Worm (Caenorhabditis elegans): ENCODE measurements around the gene F26D2.15.

The F26D2.15 gene

ce11 chrV:16406357-16406756, 31.3 kb upstream of the F26D2.15 start:
- TF ChIP-seq pha-2 (tag; optimal IDR thresholded peaks at IDR 0.05) (no peak), fkh-10 (GFP tag; optimal IDR thresholded peaks at IDR 0.05) (no peak)

- TF ChIP-seq sdc-2 (tag; optimal IDR thresholded peaks at IDR 0.05) (no peak), ttx-3 (tag; optimal IDR thresholded peaks at IDR 0.05) (no peak), hlh-8 (tag; optimal IDR thresholded peaks at IDR 0.05) (no peak), ceh-22 (tag; optimal IDR thresholded peaks at IDR 0.05) (no peak), ceh-6 (GFP tag; optimal IDR thresholded peaks at IDR 0.05) (no peak), dmd-4 (tag; optimal IDR thresholded peaks at IDR 0.05; ENCODE audit: borderline replicate concordance) (no peak), ref-2 (tag; optimal IDR thresholded peaks at IDR 0.05) (no peak), rnt-1 (tag; optimal IDR thresholded peaks at IDR 0.05) (no peak), tbx-7 (tag; optimal IDR thresholded peaks at IDR 0.05) (no peak), mec-3 (tag; optimal IDR thresholded peaks at IDR 0.05; ENCODE audit: borderline replicate concordance) (no peak), ceh-14 (tag; optimal IDR thresholded peaks at IDR 0.05) (no peak), sox-4 (tag; optimal IDR thresholded peaks at IDR 0.05) (no peak), ceh-24 (tag; optimal IDR thresholded peaks at IDR 0.05) (no peak), fax-1 (tag; optimal IDR thresholded peaks at IDR 0.05) (no peak), ceh-2 (tag; optimal IDR thresholded peaks at IDR 0.05) (no peak), ceh-31 (tag; optimal IDR thresholded peaks at IDR 0.05) (no peak)
Measured at ce11 chrV:16407663-16408062, 30.0 kb upstream of the F26D2.15 start, which contains the start of gene F26D2.3. F26D2.3 (plus strand) TSS chrV:16407963.

- TF ChIP-seq ceh-14 (tag; optimal IDR thresholded peaks at IDR 0.05) (no peak), C08G9.2 (tag; optimal IDR thresholded peaks at IDR 0.05) (no peak), hlh-6 (tag; optimal IDR thresholded peaks at IDR 0.05) (no peak), sdc-2 (tag; optimal IDR thresholded peaks at IDR 0.05) (no peak), pax-1 (tag; optimal IDR thresholded peaks at IDR 0.05) (no peak), ceh-48 (tag; optimal IDR thresholded peaks at IDR 0.05) (no peak), K09A11.1 (tag; optimal IDR thresholded peaks at IDR 0.05; ENCODE audit: insufficient read depth) (no peak), dve-1 (tag; optimal IDR thresholded peaks at IDR 0.05) (no peak), unc-3 (GFP tag; conservative IDR thresholded peaks at IDR 0.05) (no peak), unc-3 (tag; optimal IDR thresholded peaks at IDR 0.05) (no peak), pros-1 (tag; optimal IDR thresholded peaks at IDR 0.05) (no peak), nhr-11 (tag; optimal IDR thresholded peaks at IDR 0.05) (no peak)
Measured at ce11 chrV:16410521-16410920, 27.1 kb upstream of the F26D2.15 start, which contains the start of gene srh-145. srh-145 (plus strand) TSS chrV:16410713.

ce11 chrV:16417014-16417413, 20.6 kb upstream of the F26D2.15 start, which contains the start of gene str-55:
str-55 (minus strand) TSS chrV:16417114.
- no peak for TF ChIP-seq dmd-4 (tag; optimal IDR thresholded peaks at IDR 0.05; ENCODE audit: borderline replicate concordance)
- TF ChIP-seq ceh-19 (GFP tag; optimal IDR thresholded peaks at IDR 0.05): no peak
- no peak for TF ChIP-seq ets-4 (tag; optimal IDR thresholded peaks at IDR 0.05)
- no peak for TF ChIP-seq pax-1 (tag; optimal IDR thresholded peaks at IDR 0.05)
- no peak for TF ChIP-seq ceh-9 (tag; optimal IDR thresholded peaks at IDR 0.05)
- TF ChIP-seq mec-3 (tag; optimal IDR thresholded peaks at IDR 0.05; ENCODE audit: borderline replicate concordance): no peak
- no peak for TF ChIP-seq pag-3 (tag; optimal IDR thresholded peaks at IDR 0.05; ENCODE audit: borderline replicate concordance)
- TF ChIP-seq pha-2 (tag; optimal IDR thresholded peaks at IDR 0.05): no peak
- TF ChIP-seq ztf-16 (tag; optimal IDR thresholded peaks at IDR 0.05): no peak
- no peak for TF ChIP-seq zip-5 (tag; optimal IDR thresholded peaks at IDR 0.05)
- no peak for TF ChIP-seq pros-1 (tag; optimal IDR thresholded peaks at IDR 0.05)
- no peak for TF ChIP-seq sdc-2 (tag; optimal IDR thresholded peaks at IDR 0.05)
- no peak for TF ChIP-seq pqm-1 (tag; optimal IDR thresholded peaks at IDR 0.05)
- no peak for TF ChIP-seq dve-1 (tag; optimal IDR thresholded peaks at IDR 0.05)
- no peak for TF ChIP-seq che-1 (tag; optimal IDR thresholded peaks at IDR 0.05)
- no peak for TF ChIP-seq C38D4.7 (GFP tag; optimal IDR thresholded peaks at IDR 0.05)
- no peak for TF ChIP-seq tbx-2 (tag; optimal IDR thresholded peaks at IDR 0.05)

Data from whole organism, late embryonic.